Worm (Caenorhabditis elegans) whole organism, L4 larva: Measurements from ENCODE around the gene F40F4.7.

ENCODE experiments used
- D1046.2 ChIP-seq: fragments of 200-800 bp; sonication (Bioruptor generic); IDR thresholded peaks from 2 replicates; pipeline ENCODE4 v1.3.6; 2022; ENCODE audit warnings: missing genetic modification characterization, missing compliant biosample characterization
- F26F4.8 ChIP-seq: fragments of 200-800 bp; sonication (Bioruptor generic); conservative IDR thresholded peaks from 2 replicates; pipeline ENCODE4 v1.3.6; 2022; ENCODE audit warnings: missing genetic modification characterization, missing compliant biosample characterization
- R02D3.7 ChIP-seq: fragments of 150-350 bp; sonication (generic microtip); optimal IDR thresholded peaks from 3 replicates; lab custom pipeline; 2014; ENCODE audit warnings: missing biosample characterization, missing genetic modification characterization
- T20F7.1 ChIP-seq: fragments of 200-800 bp; sonication (Bioruptor generic); optimal IDR thresholded peaks from 2 replicates; lab custom pipeline; 2018; ENCODE audit warnings: mild to moderate bottlenecking, missing genetic modification characterization, missing compliant biosample characterization
- T26A8.4 ChIP-seq: fragments of 200-800 bp; sonication (Bioruptor generic); IDR thresholded peaks from 2 replicates; pipeline ENCODE4 v1.3.6; 2022; ENCODE audit warnings: missing genetic modification characterization, missing compliant biosample characterization
- Y48G9A.11 ChIP-seq: fragments of 200-800 bp; sonication (Bioruptor generic); IDR thresholded peaks from 2 replicates; pipeline ENCODE4 v1.3.6; 2022; ENCODE audit warnings: missing genetic modification reagents, missing genetic modification characterization, missing compliant biosample characterization
- ZK337.2 ChIP-seq: fragments of 200-800 bp; sonication (Bioruptor generic); IDR thresholded peaks from 2 replicates; pipeline ENCODE4 v1.3.6; 2022; ENCODE audit warnings: missing genetic modification reagents, missing genetic modification characterization, missing compliant biosample characterization
- ZK546.5 ChIP-seq, 2 experiments: sonication (generic microtip); optimal IDR thresholded peaks; 2 replicates each; lab custom pipeline; 2017; ENCODE audit warnings: missing biosample characterization in 2 of 2, missing genetic modification characterization in 2 of 2
- aha-1 ChIP-seq: fragments of 150-350 bp; peaks from one replicate; lab custom pipeline; 2014; ENCODE audit warnings: missing biosample characterization, missing genetic modification characterization
- ama-1 ChIP-seq: fragments of 150-350 bp; optimal IDR thresholded peaks from 2 replicates; lab custom pipeline; 2014; ENCODE audit warnings: inconsistent platforms, mixed read lengths
- arid-1 ChIP-seq: fragments of 200-800 bp; sonication (Bioruptor generic); conservative IDR thresholded peaks from 2 replicates; pipeline ENCODE4 v1.3.6; 2022; ENCODE audit warnings: missing genetic modification reagents, missing genetic modification characterization, missing compliant biosample characterization
- ceh-20 ChIP-seq: fragments of 200-800 bp; sonication (Bioruptor generic); IDR thresholded peaks from 2 replicates; pipeline ENCODE4 v1.3.6; 2022; ENCODE audit warnings: missing genetic modification reagents, missing genetic modification characterization, missing compliant biosample characterization
- ceh-44 ChIP-seq: fragments of 200-800 bp; sonication (Bioruptor generic); IDR thresholded peaks from 2 replicates; pipeline ENCODE4 v1.3.6; 2022; ENCODE audit warnings: missing genetic modification reagents, missing genetic modification characterization, missing compliant biosample characterization
- ces-1 ChIP-seq: fragments of 150-350 bp; sonication (generic microtip); optimal IDR thresholded peaks from 4 replicates; lab custom pipeline; 2014; ENCODE audit warnings: missing biosample characterization, missing genetic modification reagents, missing genetic modification characterization
- daf-16 ChIP-seq, 3 experiments: sonication (generic microtip); optimal IDR thresholded peaks; 2 replicates each; lab custom pipeline; 2016 to 2017; ENCODE audit warnings: missing genetic modification characterization in 3 of 3, missing genetic modification reagents in 3 of 3, mild to moderate bottlenecking in 2 of 3, missing compliant biosample characterization in 2 of 3, missing biosample characterization in 1 of 3, moderate library complexity in 1 of 3
- dmd-6 ChIP-seq: fragments of 200-800 bp; sonication (Bioruptor generic); IDR thresholded peaks from 2 replicates; pipeline ENCODE4 v1.3.6; 2022; ENCODE audit warnings: missing genetic modification reagents, missing genetic modification characterization, missing compliant biosample characterization
- dmd-8 ChIP-seq: fragments of 200-800 bp; sonication (Bioruptor generic); IDR thresholded peaks from 2 replicates; pipeline ENCODE4 v1.3.6; 2022; ENCODE audit warnings: missing genetic modification characterization, missing compliant biosample characterization
- dpl-1 ChIP-seq: fragments of 150-350 bp; optimal IDR thresholded peaks from 2 replicates; lab custom pipeline; 2014; ENCODE audit warnings: missing biosample characterization, missing genetic modification reagents, missing genetic modification characterization
- dve-1 ChIP-seq: sonication (generic microtip); optimal IDR thresholded peaks from 2 replicates; lab custom pipeline; 2017; ENCODE audit warnings: antibody characterized with exemption, mild to moderate bottlenecking, missing genetic modification characterization, missing compliant biosample characterization; ENCODE audit not compliant: insufficient read depth
- hif-1 ChIP-seq, 2 experiments: sonication (generic microtip); optimal IDR thresholded peaks; 2 replicates each; lab custom pipeline; 2016 to 2017; ENCODE audit warnings: missing compliant biosample characterization in 2 of 2, missing genetic modification characterization in 2 of 2, missing genetic modification reagents in 2 of 2, missing genotype in 2 of 2, mild to moderate bottlenecking in 1 of 2
- hlh-11 ChIP-seq: fragments of 200-800 bp; sonication (Bioruptor generic); optimal IDR thresholded peaks from 2 replicates; lab custom pipeline; 2018; ENCODE audit warnings: mild to moderate bottlenecking, missing genetic modification characterization, missing compliant biosample characterization
- hlh-30 ChIP-seq: sonication (generic microtip); optimal IDR thresholded peaks from 2 replicates; lab custom pipeline; 2017; ENCODE audit warnings: antibody characterized with exemption, mild to moderate bottlenecking, missing genetic modification characterization, missing compliant biosample characterization; ENCODE audit not compliant: insufficient read depth
- hmg-1.1 ChIP-seq: fragments of 200-800 bp; sonication (Bioruptor generic); IDR thresholded peaks from 2 replicates; pipeline ENCODE4 v1.3.6; 2022; ENCODE audit warnings: missing genetic modification reagents, missing genetic modification characterization, missing compliant biosample characterization
- lin-13 ChIP-seq: fragments of 150-350 bp; optimal IDR thresholded peaks from 2 replicates; lab custom pipeline; 2014; ENCODE audit warnings: missing biosample characterization, missing genetic modification reagents, missing genetic modification characterization
- lin-29 ChIP-seq: fragments of 200-800 bp; sonication (Bioruptor generic); IDR thresholded peaks from 2 replicates; pipeline ENCODE4 v1.3.6; 2022; ENCODE audit warnings: missing genetic modification reagents, missing genetic modification characterization, missing compliant biosample characterization
- lin-38 ChIP-seq: fragments of 200-800 bp; sonication (Bioruptor generic); IDR thresholded peaks from 2 replicates; pipeline ENCODE4 v1.3.6; 2022; ENCODE audit warnings: missing genetic modification reagents, missing genetic modification characterization, missing compliant biosample characterization
- lsy-2 ChIP-seq, 2 experiments: fragments of 150-350 bp in 1 of 2; sonication (generic microtip) in 1 of 2; optimal IDR thresholded peaks; 2 replicates each; lab custom pipeline; 2014 to 2017; ENCODE audit warnings: missing biosample characterization in 2 of 2, missing genetic modification characterization in 2 of 2
- mdl-1 ChIP-seq, 2 experiments: fragments of 150-350 bp in 1 of 2; sonication (generic microtip) in 1 of 2; optimal IDR thresholded peaks; 2 replicates each; lab custom pipeline; 2014 to 2017; ENCODE audit warnings: missing biosample characterization in 2 of 2, missing genetic modification characterization in 2 of 2
- mep-1 ChIP-seq: fragments of 150-350 bp; sonication (generic microtip); optimal IDR thresholded peaks from 3 replicates; lab custom pipeline; 2014; ENCODE audit warnings: missing biosample characterization, missing genetic modification characterization
- mes-2 ChIP-seq: sonication (generic microtip); optimal IDR thresholded peaks from 2 replicates; lab custom pipeline; 2016; ENCODE audit warnings: missing genotype, mild to moderate bottlenecking, missing genetic modification characterization, missing compliant biosample characterization; ENCODE audit not compliant: poor library complexity, severe bottlenecking
- mxl-3 ChIP-seq: fragments of 200-800 bp; sonication (Bioruptor generic); optimal IDR thresholded peaks from 2 replicates; lab custom pipeline; 2018; ENCODE audit warnings: mild to moderate bottlenecking, missing genetic modification characterization, missing compliant biosample characterization
- nhr-102 ChIP-seq: sonication (generic microtip); optimal IDR thresholded peaks from 2 replicates; lab custom pipeline; 2016; ENCODE audit warnings: mild to moderate bottlenecking, missing genetic modification characterization, moderate library complexity, missing compliant biosample characterization
- nhr-11 ChIP-seq: fragments of 150-350 bp; optimal IDR thresholded peaks from 2 replicates; lab custom pipeline; 2014; ENCODE audit warnings: missing biosample characterization, missing genetic modification characterization
- nhr-237 ChIP-seq: sonication (generic microtip); optimal IDR thresholded peaks from 2 replicates; lab custom pipeline; 2017; ENCODE audit warnings: missing biosample characterization, missing genetic modification characterization
- nhr-28 ChIP-seq: fragments of 150-350 bp; optimal IDR thresholded peaks from 2 replicates; lab custom pipeline; 2014; ENCODE audit warnings: missing biosample characterization, missing genetic modification characterization
- nhr-48 ChIP-seq: sonication (generic microtip); optimal IDR thresholded peaks from 2 replicates; lab custom pipeline; 2016; ENCODE audit warnings: mild to moderate bottlenecking, missing genetic modification characterization, missing compliant biosample characterization
- nhr-6 ChIP-seq: fragments of 150-350 bp; optimal IDR thresholded peaks from 2 replicates; lab custom pipeline; 2014; ENCODE audit warnings: missing biosample characterization, missing genetic modification characterization
- nhr-77 ChIP-seq: fragments of 150-350 bp; optimal IDR thresholded peaks from 2 replicates; lab custom pipeline; 2014; ENCODE audit warnings: missing biosample characterization, missing genetic modification characterization
- pha-4 ChIP-seq, 2 experiments: fragments of 150-350 bp in 1 of 2; fragments of 200-800 bp in 1 of 2; sonication (Bioruptor generic) in 1 of 2; IDR thresholded peaks in 1 of 2; optimal IDR thresholded peaks in 1 of 2; 2 replicates each; pipeline versions ENCODE4 v1.3.6 to Lab custom; 2014 to 2022; ENCODE audit warnings: missing genetic modification characterization in 2 of 2, missing genetic modification reagents in 2 of 2, missing biosample characterization in 1 of 2, missing compliant biosample characterization in 1 of 2
- pqm-1 ChIP-seq: sonication (generic microtip); optimal IDR thresholded peaks from 2 replicates; lab custom pipeline; 2017; ENCODE audit warnings: missing biosample characterization, missing genetic modification characterization
- rbr-2 ChIP-seq: sonication (generic microtip); optimal IDR thresholded peaks from 2 replicates; lab custom pipeline; 2016; ENCODE audit warnings: missing genotype, missing genetic modification characterization, missing compliant biosample characterization
- saeg-2 ChIP-seq: fragments of 200-800 bp; sonication (Bioruptor generic); IDR thresholded peaks from 2 replicates; pipeline ENCODE4 v1.3.6; 2022; ENCODE audit warnings: missing genetic modification reagents, missing genetic modification characterization, missing compliant biosample characterization
- spr-3 ChIP-seq: fragments of 200-800 bp; sonication (Bioruptor generic); optimal IDR thresholded peaks from 2 replicates; lab custom pipeline; 2018; ENCODE audit warnings: mild to moderate bottlenecking, missing genetic modification characterization, missing compliant biosample characterization

Gene F40F4.7

ce11 chrX:3245812-3246211, at the start of gene F40F4.7:
TSS of gene F40F4.7 (minus strand) at chrX:3245933.
- TF ChIP-seq lin-38 (GFP tag; lab: Robert Waterston, UW): no peak
- TF ChIP-seq ama-1 (lab: Kevin White, UChicago): no peak
- TF ChIP-seq F26F4.8 (GFP tag; lab: Robert Waterston, UW): no peak
- TF ChIP-seq dve-1 (tag; lab: Kevin White, UChicago): peak; percentile 80
- TF ChIP-seq nhr-77 (tag; lab: Kevin White, UChicago): peak; percentile 57
- TF ChIP-seq hmg-1.1: peak; percentile 47
- peak; percentile 55; the same call in 1 of the 2 replicates for TF ChIP-seq ceh-20 (GFP tag; lab: Robert Waterston, UW)
- no peak for TF ChIP-seq ZK337.2 (GFP tag; lab: Robert Waterston, UW)
- TF ChIP-seq nhr-237 (tag; lab: Kevin White, UChicago): no peak
- peak; percentile 99 for TF ChIP-seq hlh-30 (tag; lab: Kevin White, UChicago)
- TF ChIP-seq arid-1 (GFP tag; lab: Robert Waterston, UW): peak; percentile 55; the same call in 1 of the 2 replicates
- TF ChIP-seq lin-13 (GFP tag; lab: Kevin White, UChicago): peak; percentile 37
- TF ChIP-seq R02D3.7: no peak
- TF ChIP-seq dpl-1 (GFP tag; lab: Kevin White, UChicago): peak; percentile 56
- TF ChIP-seq ZK546.5 (tag; optimal IDR thresholded peaks at IDR 0.05; lab: Kevin White, UChicago): no peak
- no peak for TF ChIP-seq T26A8.4 (GFP tag; lab: Robert Waterston, UW)
- no peak for TF ChIP-seq ces-1 (GFP tag; lab: Kevin White, UChicago)
- peak in 1 of 2 experiments; percentile 44 for TF ChIP-seq daf-16 (GFP tag; optimal IDR thresholded peaks at IDR 0.05; lab: Kevin White, UChicago)
- TF ChIP-seq daf-16 (tag; optimal IDR thresholded peaks at IDR 0.05; lab: Kevin White, UChicago): peak; percentile 47
- TF ChIP-seq saeg-2: no peak
- TF ChIP-seq mdl-1 (tag; optimal IDR thresholded peaks at IDR 0.05; lab: Kevin White, UChicago): peak; percentile 66 to 91
- peak; percentile 83 for TF ChIP-seq nhr-28 (tag; lab: Kevin White, UChicago)
- TF ChIP-seq dmd-8 (GFP tag; lab: Robert Waterston, UW): no peak
- peak; percentile 90 for TF ChIP-seq hlh-11 (tag; lab: Kevin White, UChicago)
- TF ChIP-seq mep-1 (tag; lab: Kevin White, UChicago): peak; percentile 80
- peak; percentile 21 for TF ChIP-seq nhr-48 (tag; lab: Kevin White, UChicago)
- peak; percentile 11 for TF ChIP-seq pqm-1 (tag; lab: Kevin White, UChicago)
- TF ChIP-seq rbr-2: peak; percentile 44
- no peak for TF ChIP-seq D1046.2 (GFP tag; lab: Robert Waterston, UW)
- TF ChIP-seq nhr-11 (tag; lab: Kevin White, UChicago): peak; percentile 59
- TF ChIP-seq nhr-6: peak; percentile 23
- no peak for TF ChIP-seq pha-4 (GFP tag; IDR thresholded peaks at IDR 0.05; lab: Robert Waterston, UW)
- peak; percentile 90 for TF ChIP-seq pha-4 (tag; optimal IDR thresholded peaks at IDR 0.05; lab: Kevin White, UChicago)
- TF ChIP-seq mes-2 (tag; lab: Kevin White, UChicago): peak; percentile 69
- TF ChIP-seq lsy-2 (tag; optimal IDR thresholded peaks at IDR 0.05; lab: Kevin White, UChicago): peak in 1 of 2 experiments; percentile 68
- TF ChIP-seq spr-3 (GFP tag; lab: Kevin White, UChicago): no peak
- TF ChIP-seq lin-29: no peak
- no peak for TF ChIP-seq Y48G9A.11 (GFP tag; lab: Robert Waterston, UW)
- peak; percentile 95 for TF ChIP-seq T20F7.1 (GFP tag; lab: Kevin White, UChicago)
- peak; percentile 96 for TF ChIP-seq aha-1
- peak; percentile 63 for TF ChIP-seq dmd-6 (GFP tag; lab: Robert Waterston, UW)
- TF ChIP-seq hif-1 (tag; optimal IDR thresholded peaks at IDR 0.05; lab: Kevin White, UChicago): peak in 1 of 2 experiments; percentile 50
- TF ChIP-seq nhr-102 (tag; lab: Kevin White, UChicago): peak; percentile 20
- TF ChIP-seq ceh-44: no peak
- peak; percentile 96 for TF ChIP-seq mxl-3 (GFP tag; lab: Kevin White, UChicago)
- TF ChIP-seq, all 104 proteins: peak for 27
